Worm (Caenorhabditis elegans): ENCODE measurements around the gene elc-1.
A peak's percentile ranks its signal among the peaks of the same experiment; 100 is the strongest.

ce11 chrIII:1418709-1419108 is 1.7 kb upstream of the elc-1 start:
- peak; percentile 85 for TF ChIP-seq lin-54 (GFP tag; optimal IDR thresholded peaks at IDR 0.05)
- TF ChIP-seq nhr-179 (tag; optimal IDR thresholded peaks at IDR 0.05), result no peak
- peak; percentile 43; the same call in 1 of the 2 replicates for TF ChIP-seq attf-3 (GFP tag; conservative IDR thresholded peaks at IDR 0.05)
- no peak for TF ChIP-seq fkh-3 (tag; optimal IDR thresholded peaks at IDR 0.05)
- TF ChIP-seq ztf-18 (tag; optimal IDR thresholded peaks at IDR 0.05), result no peak
